Fruit fly (Drosophila melanogaster) whole organism: ENCODE measurements around the gene mRpL22.

ENCODE experiments used
- CG8478 ChIP-seq: fragments of >200 bp; optimal IDR thresholded peaks from 2 replicates; lab custom pipeline; 2018; ENCODE audit warnings: inconsistent platforms
- Dll ChIP-seq: fragments of >200 bp; optimal IDR thresholded peaks from 2 replicates; lab custom pipeline; 2017
- EcR ChIP-seq, 2 experiments: fragments of >200 bp; optimal IDR thresholded peaks; 2 replicates each; lab custom pipeline; 2017; ENCODE audit warnings: missing biosample characterization in 2 of 2, missing genetic modification characterization in 2 of 2, missing genetic modification reagents in 2 of 2
- pan ChIP-seq: fragments of >200 bp; optimal IDR thresholded peaks from 2 replicates; lab custom pipeline; 2017

DNA sequence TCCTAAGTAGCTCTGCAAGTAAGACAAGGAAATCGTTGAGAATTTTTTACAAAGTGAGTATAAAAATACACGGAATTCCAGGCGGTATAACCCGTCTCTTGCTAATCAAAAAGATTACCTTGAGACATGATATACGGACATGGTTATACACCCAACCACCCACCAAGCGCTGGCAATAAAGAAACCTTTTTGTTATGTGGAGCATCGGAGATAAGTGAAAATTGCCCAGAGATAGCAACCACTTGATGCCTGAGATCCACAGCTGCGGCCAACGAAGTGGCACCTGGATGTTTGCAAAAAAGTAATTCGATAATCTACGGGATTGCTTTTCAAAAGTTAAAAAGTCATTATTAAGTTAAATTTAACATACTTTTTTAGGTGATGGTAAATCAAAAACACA is 37.8 kb upstream of the mRpL22 start:
- TF ChIP-seq EcR (GFP tag; optimal IDR thresholded peaks at IDR 0.05; lab: Kevin White, UChicago) = no peak
- TF ChIP-seq CG8478 (lab: Kevin White, UChicago) = no peak
- no peak for TF ChIP-seq Dll (lab: Kevin White, UChicago)
- TF ChIP-seq pan (lab: Kevin White, UChicago) = no peak
